Worm (Caenorhabditis elegans) whole organism, L1 larva: ENCODE results near the gene rpt-6.

Experiments
- dpl-1 ChIP-seq, 3 experiments: fragments of 150-350 bp in 2 of 3; sonication (generic microtip) in 1 of 3; optimal IDR thresholded peaks; 2 replicates each; lab custom pipeline; 2014 to 2017; ENCODE audit warnings: missing biosample characterization in 3 of 3, missing genetic modification characterization in 3 of 3, missing genetic modification reagents in 3 of 3
- elt-3 ChIP-seq, 6 experiments: fragments of 150-350 bp in 1 of 6; sonication (generic microtip); optimal IDR thresholded peaks; 2 replicates each; lab custom pipeline; 2017 to 2018; ENCODE audit warnings: missing biosample characterization in 6 of 6, missing genetic modification characterization in 6 of 6, inconsistent platforms in 1 of 6
- fkh-10 ChIP-seq: sonication (generic microtip); optimal IDR thresholded peaks from 2 replicates; lab custom pipeline; 2017; ENCODE audit warnings: missing biosample characterization, missing genetic modification reagents, missing genetic modification characterization
- mep-1 ChIP-seq: fragments of 150-350 bp; optimal IDR thresholded peaks from 2 replicates; lab custom pipeline; 2014; ENCODE audit warnings: missing biosample characterization, missing genetic modification characterization
- nhr-11 ChIP-seq: fragments of 150-350 bp; optimal IDR thresholded peaks from 2 replicates; lab custom pipeline; 2014; ENCODE audit warnings: missing biosample characterization, missing genetic modification characterization

ce11 chrIII:12334268-12334667 lies 36.0 kb upstream of the rpt-6 start:
- TF ChIP-seq mep-1 (tag; lab: Kevin White, UChicago) (no peak), dpl-1 (GFP tag; optimal IDR thresholded peaks at IDR 0.05; lab: Kevin White, UChicago) (no peak), elt-3 (tag; optimal IDR thresholded peaks at IDR 0.05; lab: Kevin White, UChicago) (no peak), nhr-11 (tag; lab: Kevin White, UChicago) (no peak), fkh-10 (GFP tag; lab: Kevin White, UChicago) (no peak)
